Worm (Caenorhabditis elegans): ENCODE results near the gene glb-10.

DNA sequence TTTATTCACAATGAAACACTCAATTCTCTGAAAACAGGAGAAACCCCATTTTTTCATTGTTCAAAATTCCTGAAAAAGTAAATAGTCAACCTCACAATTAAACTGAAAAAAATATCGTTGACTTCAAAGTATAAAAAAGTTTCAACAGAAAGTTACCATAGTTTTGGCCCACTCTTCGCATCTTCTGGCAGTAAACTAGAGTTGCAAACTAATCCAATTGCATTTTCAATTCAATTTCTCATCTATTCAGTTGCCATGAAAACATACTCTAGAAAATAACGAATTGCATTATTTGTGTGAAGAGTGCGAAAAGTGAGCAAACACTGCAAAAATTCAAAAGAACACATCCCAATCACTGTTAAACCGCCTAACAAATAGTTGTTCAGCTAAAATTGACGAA is 45.4 kb downstream of the glb-10 start, which contains the start of gene F13H8.3:
- TF ChIP-seq hlh-15 (tag; optimal IDR thresholded peaks at IDR 0.05) (no peak), hlh-13 (GFP tag; optimal IDR thresholded peaks at IDR 0.05) (no peak), fkh-10 (GFP tag; optimal IDR thresholded peaks at IDR 0.05) (no peak), hlh-30 (tag; optimal IDR thresholded peaks at IDR 0.05; ENCODE audit: insufficient read depth) (no peak), tbx-2 (tag; optimal IDR thresholded peaks at IDR 0.05) (no peak), unc-55 (GFP tag; optimal IDR thresholded peaks at IDR 0.05) (no peak), pqm-1 (tag; optimal IDR thresholded peaks at IDR 0.05) (no peak), ttx-3 (tag; optimal IDR thresholded peaks at IDR 0.05) (no peak), nhr-232 (tag; optimal IDR thresholded peaks at IDR 0.05) (no peak), pag-3 (tag; optimal IDR thresholded peaks at IDR 0.05; ENCODE audit: borderline replicate concordance) (no peak), pax-1 (tag; optimal IDR thresholded peaks at IDR 0.05) (no peak), che-1 (tag; optimal IDR thresholded peaks at IDR 0.05) (no peak), pha-2 (tag; optimal IDR thresholded peaks at IDR 0.05) (no peak)

Measured in whole organism, late embryonic.